Worm (Caenorhabditis elegans): Measurements from ENCODE around the gene ZK1240.8.

DNA sequence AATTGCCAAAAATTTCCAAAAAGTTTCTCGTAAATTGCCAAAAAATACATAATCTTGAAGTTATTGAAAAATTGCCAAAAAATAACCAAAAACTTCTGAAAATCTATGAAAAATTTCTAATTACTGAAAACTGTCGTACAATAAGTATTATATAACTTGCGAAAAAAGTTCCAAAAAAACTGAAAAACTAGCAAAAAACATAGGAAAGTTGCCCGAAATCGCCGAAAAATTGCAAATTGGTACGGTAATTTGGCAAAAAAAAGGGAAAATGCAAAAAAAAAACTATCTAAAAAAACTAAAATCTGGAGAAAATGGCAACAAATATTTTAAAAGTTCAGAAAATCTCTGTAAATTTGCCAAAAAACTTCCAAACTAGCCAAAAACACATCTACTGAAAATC, 12.7 kb upstream of the ZK1240.8 start, which contains the start of gene enri-1:
- TF ChIP-seq Y55F3AM.14 (GFP tag; optimal IDR thresholded peaks at IDR 0.05) (no peak), ama-1 (optimal IDR thresholded peaks at IDR 0.05) (no peak), zag-1 (tag; optimal IDR thresholded peaks at IDR 0.05) (no peak), lin-13 (GFP tag; optimal IDR thresholded peaks at IDR 0.05) (no peak)

All from whole organism, L2 larva.